Worm (Caenorhabditis elegans) whole organism, L2 larva: ENCODE data around the gene ZK402.2.

ENCODE experiments used
- F13H6.1 ChIP-seq: sonication (generic microtip); optimal IDR thresholded peaks from 2 replicates; lab custom pipeline; 2016; ENCODE audit warnings: missing genetic modification characterization, missing compliant biosample characterization
- R02D3.7 ChIP-seq: fragments of 150-350 bp; optimal IDR thresholded peaks from 2 replicates; lab custom pipeline; 2014; ENCODE audit warnings: missing biosample characterization, missing genetic modification characterization
- Y55F3AM.14 ChIP-seq: fragments of 200-800 bp; sonication (Bioruptor generic); optimal IDR thresholded peaks from 2 replicates; lab custom pipeline; 2018; ENCODE audit warnings: mild to moderate bottlenecking, missing genetic modification characterization, missing compliant biosample characterization
- ZK546.5 ChIP-seq: sonication (generic microtip); optimal IDR thresholded peaks from 2 replicates; lab custom pipeline; 2017; ENCODE audit warnings: missing biosample characterization, missing genetic modification characterization
- aly-2 ChIP-seq: fragments of 150-350 bp; optimal IDR thresholded peaks from 2 replicates; lab custom pipeline; 2014; ENCODE audit warnings: missing biosample characterization, missing genetic modification characterization
- ceh-82 ChIP-seq: fragments of 150-350 bp; optimal IDR thresholded peaks from 2 replicates; lab custom pipeline; 2014; ENCODE audit warnings: missing biosample characterization, missing genetic modification characterization
- crh-2 ChIP-seq: sonication (generic microtip); optimal IDR thresholded peaks from 2 replicates; lab custom pipeline; 2017; ENCODE audit warnings: missing biosample characterization, missing genetic modification characterization
- egl-27 ChIP-seq: sonication (generic microtip); optimal IDR thresholded peaks from 3 replicates; lab custom pipeline; 2017; ENCODE audit warnings: missing biosample characterization, missing genetic modification reagents, missing genetic modification characterization
- elt-1 ChIP-seq: fragments of 150-350 bp; optimal IDR thresholded peaks from 2 replicates; lab custom pipeline; 2014; ENCODE audit warnings: missing biosample characterization, missing genetic modification characterization
- elt-3 ChIP-seq: sonication (generic microtip); optimal IDR thresholded peaks from 2 replicates; lab custom pipeline; 2017; ENCODE audit warnings: missing biosample characterization, missing genetic modification characterization
- fos-1 ChIP-seq: fragments of 150-350 bp; optimal IDR thresholded peaks from 2 replicates; lab custom pipeline; 2014; ENCODE audit warnings: missing biosample characterization, missing genetic modification characterization
- gmeb-1 ChIP-seq: fragments of 150-350 bp; optimal IDR thresholded peaks from 2 replicates; lab custom pipeline; 2014; ENCODE audit warnings: missing biosample characterization, missing genetic modification characterization
- lin-11 ChIP-seq: fragments of 150-350 bp; sonication (generic microtip); optimal IDR thresholded peaks from 2 replicates; lab custom pipeline; 2014; ENCODE audit warnings: missing biosample characterization, missing genetic modification characterization, inconsistent platforms, mixed read lengths
- lin-39 ChIP-seq: fragments of 150-350 bp; optimal IDR thresholded peaks from 2 replicates; lab custom pipeline; 2014; ENCODE audit warnings: missing biosample characterization, missing genetic modification reagents, missing genetic modification characterization
- lsy-2 ChIP-seq, 2 experiments: fragments of 150-350 bp in 1 of 2; sonication (generic microtip) in 1 of 2; optimal IDR thresholded peaks; 2 replicates each; lab custom pipeline; 2014 to 2017; ENCODE audit warnings: missing biosample characterization in 2 of 2, missing genetic modification characterization in 2 of 2
- mab-5 ChIP-seq: fragments of 150-350 bp; optimal IDR thresholded peaks from 2 replicates; lab custom pipeline; 2014; ENCODE audit warnings: missing biosample characterization, missing genetic modification characterization
- mdl-1 ChIP-seq, 2 experiments: fragments of 150-350 bp in 1 of 2; sonication (generic microtip) in 1 of 2; optimal IDR thresholded peaks; 2 replicates each; lab custom pipeline; 2017; ENCODE audit warnings: missing biosample characterization in 2 of 2, missing genetic modification characterization in 2 of 2
- nhr-10 ChIP-seq: sonication (generic microtip); optimal IDR thresholded peaks from 2 replicates; lab custom pipeline; 2017; ENCODE audit warnings: missing biosample characterization, missing genetic modification characterization
- nhr-11 ChIP-seq: fragments of 150-350 bp; optimal IDR thresholded peaks from 2 replicates; lab custom pipeline; 2014; ENCODE audit warnings: missing biosample characterization, missing genetic modification characterization
- nhr-21 ChIP-seq: fragments of 150-350 bp; optimal IDR thresholded peaks from 2 replicates; lab custom pipeline; 2014; ENCODE audit warnings: missing biosample characterization, missing genetic modification characterization
- nhr-237 ChIP-seq: fragments of 150-350 bp; optimal IDR thresholded peaks from 2 replicates; lab custom pipeline; 2014; ENCODE audit warnings: missing biosample characterization, missing genetic modification characterization
- nhr-25 ChIP-seq: fragments of 150-350 bp; sonication (generic microtip); optimal IDR thresholded peaks from 3 replicates; lab custom pipeline; 2014; ENCODE audit warnings: missing biosample characterization, missing genetic modification characterization
- nhr-6 ChIP-seq: fragments of 150-350 bp; optimal IDR thresholded peaks from 2 replicates; lab custom pipeline; 2014; ENCODE audit warnings: missing biosample characterization, missing genetic modification characterization
- nhr-77 ChIP-seq: fragments of 150-350 bp; optimal IDR thresholded peaks from 2 replicates; lab custom pipeline; 2014; ENCODE audit warnings: missing biosample characterization, missing genetic modification characterization
- peb-1 ChIP-seq: fragments of 150-350 bp; optimal IDR thresholded peaks from 2 replicates; lab custom pipeline; 2014; ENCODE audit warnings: missing biosample characterization, missing genetic modification characterization
- sem-4 ChIP-seq: fragments of 150-350 bp; optimal IDR thresholded peaks from 2 replicates; lab custom pipeline; 2014; ENCODE audit warnings: missing biosample characterization, missing genetic modification reagents, missing genetic modification characterization
- skn-1 ChIP-seq: sonication (generic microtip); optimal IDR thresholded peaks from 2 replicates; lab custom pipeline; 2017; ENCODE audit warnings: missing biosample characterization, missing genetic modification characterization
- sma-3 ChIP-seq: sonication (generic microtip); optimal IDR thresholded peaks from 2 replicates; lab custom pipeline; 2016; ENCODE audit warnings: missing genetic modification reagents, missing genetic modification characterization, missing compliant biosample characterization
- unc-39 ChIP-seq: fragments of 150-350 bp; optimal IDR thresholded peaks from 2 replicates; lab custom pipeline; 2014; ENCODE audit warnings: missing biosample characterization, missing genetic modification characterization
- unc-55 ChIP-seq: fragments of 150-350 bp; sonication (generic microtip); optimal IDR thresholded peaks from 3 replicates; lab custom pipeline; 2014; ENCODE audit warnings: missing biosample characterization, missing genetic modification reagents, missing genetic modification characterization
- unc-62 ChIP-seq: fragments of 150-350 bp; optimal IDR thresholded peaks from 2 replicates; lab custom pipeline; 2014; ENCODE audit warnings: missing biosample characterization, missing genetic modification reagents, missing genetic modification characterization
- zag-1 ChIP-seq: fragments of 150-350 bp; optimal IDR thresholded peaks from 2 replicates; lab custom pipeline; 2014; ENCODE audit warnings: missing biosample characterization, missing genetic modification characterization
- ztf-11 ChIP-seq: sonication (generic microtip); optimal IDR thresholded peaks from 2 replicates; lab custom pipeline; 2017; ENCODE audit warnings: missing biosample characterization, missing genetic modification characterization

The ZK402.2 gene

DNA sequence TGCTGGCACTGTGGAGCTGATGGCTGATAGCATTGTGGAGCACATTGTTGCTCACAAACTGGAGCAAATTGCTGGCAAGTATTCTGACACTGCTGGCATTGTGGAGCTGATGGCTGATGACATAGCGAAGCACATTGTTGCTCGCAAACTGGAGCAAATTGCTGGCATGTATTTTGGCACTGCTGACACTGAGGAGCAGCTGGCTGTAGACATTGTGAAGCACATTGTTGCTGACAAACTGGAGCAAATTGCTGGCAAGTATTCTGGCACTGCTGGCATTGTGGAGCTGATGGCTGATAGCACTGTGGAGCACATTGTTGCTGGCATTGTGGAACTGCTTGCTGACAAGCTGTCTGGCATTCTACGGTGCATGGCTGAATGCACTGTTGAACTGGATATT is 5.7 kb downstream of the ZK402.2 start:
- TF ChIP-seq sma-3 (GFP tag; lab: Kevin White, UChicago) (no peak), F13H6.1 (tag; lab: Kevin White, UChicago) (no peak), mab-5 (tag; lab: Kevin White, UChicago) (no peak), unc-39 (tag; lab: Kevin White, UChicago) (no peak), fos-1 (no peak), nhr-11 (tag; lab: Kevin White, UChicago) (no peak), lsy-2 (tag; optimal IDR thresholded peaks at IDR 0.05; lab: Kevin White, UChicago) (no peak)

DNA sequence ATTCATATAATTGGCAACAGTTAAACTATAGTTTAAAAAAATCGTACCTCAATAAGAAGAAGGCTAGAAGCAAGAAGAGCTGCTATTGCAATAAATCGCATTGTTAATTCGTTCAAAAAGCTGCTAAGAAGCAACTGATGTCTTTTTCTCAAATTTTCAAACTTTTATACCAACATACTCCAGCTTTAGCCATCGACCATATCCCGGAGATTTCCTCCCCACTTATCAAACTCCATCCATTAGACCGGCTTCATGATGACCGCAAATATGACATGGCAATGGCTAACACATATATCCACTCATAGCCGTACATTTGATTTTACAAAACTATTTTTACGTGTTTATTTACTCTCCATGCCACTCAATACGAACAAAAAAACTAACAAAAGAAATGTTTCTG is 7.0 kb downstream of the ZK402.2 start, which contains the start of gene abu-2:
abu-2 (minus strand) TSS at position 101 of the 400 bp plus-strand sequence.
- TF ChIP-seq peb-1: no peak
- TF ChIP-seq, all 48 proteins: peak for 0

DNA sequence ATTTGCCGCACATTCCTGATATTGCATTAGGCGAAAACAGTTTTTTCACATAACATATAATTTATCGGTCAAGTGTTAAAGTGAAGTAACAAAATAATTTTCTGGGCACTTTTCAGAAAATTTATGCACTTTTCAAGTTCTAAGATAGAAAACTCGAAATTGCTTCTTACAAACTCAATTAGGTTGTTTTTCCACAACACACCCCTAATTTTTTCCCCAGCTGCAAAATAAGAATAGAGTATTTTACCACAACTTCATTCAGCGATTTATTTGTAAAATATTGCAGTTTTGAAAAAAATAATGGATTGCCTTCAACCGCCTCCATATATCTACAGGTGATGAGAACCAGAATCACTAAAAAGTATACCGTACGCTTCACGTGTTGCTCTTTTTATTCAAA is 9.3 kb downstream of the ZK402.2 start, which contains the start of gene srh-19:
srh-19 (plus strand) TSS at position 301 of the 400 bp plus-strand sequence.
- no peak for TF ChIP-seq unc-62 (GFP tag; lab: Kevin White, UChicago)
- no peak for TF ChIP-seq lin-39 (tag; lab: Kevin White, UChicago)
- no peak for TF ChIP-seq ztf-11 (tag; lab: Kevin White, UChicago)
- no peak for TF ChIP-seq R02D3.7 (tag; lab: Kevin White, UChicago)
- TF ChIP-seq gmeb-1: no peak
- no peak for TF ChIP-seq nhr-10

ce11 chrX:1416776-1417354 is 13.3 kb downstream of the ZK402.2 start, which contains the start of the genes F19G12.4 and F19G12.8:
F19G12.4 (plus strand) TSS chrX:1417304.
F19G12.8 (plus strand) TSS chrX:1417320.
- TF ChIP-seq elt-3 (tag; lab: Kevin White, UChicago) (no peak), skn-1 (peak; percentile 27), crh-2 (tag; lab: Kevin White, UChicago) (peak; percentile 2), fos-1 (peak; percentile 37)

ce11 chrX:1419163-1419696 is 15.7 kb downstream of the ZK402.2 start, which contains the start of gene F19G12.9:
F19G12.9 (plus strand) TSS chrX:1419213.
- TF ChIP-seq skn-1 (peak; percentile 89), ceh-82 (no peak)

ce11 chrX:1420524-1420923 is 17.0 kb downstream of the ZK402.2 start:
- no peak for TF ChIP-seq Y55F3AM.14 (GFP tag; lab: Kevin White, UChicago)
- TF ChIP-seq skn-1: peak; percentile 99

DNA sequence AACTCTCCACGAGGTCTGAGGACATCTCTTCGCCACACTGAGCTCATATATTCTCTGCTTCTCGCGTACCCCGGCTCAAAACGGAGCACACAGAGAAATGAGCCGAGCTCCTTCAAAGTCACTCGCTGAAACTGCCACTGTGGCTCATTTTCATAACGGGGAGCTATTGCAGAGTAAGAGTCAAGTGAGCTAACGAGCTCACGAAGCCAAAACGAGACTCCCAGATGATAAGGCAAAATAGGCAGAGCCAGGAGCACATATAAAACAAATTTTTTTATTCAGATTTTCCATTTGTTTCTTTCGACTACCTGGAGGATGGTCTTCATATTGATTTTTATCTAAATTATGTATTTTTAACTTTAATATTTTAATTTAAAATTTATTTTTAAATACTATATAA is 21.0 kb downstream of the ZK402.2 start, which contains the start of gene F19G12.3:
F19G12.3 (plus strand) TSS at position 301 of the 400 bp plus-strand sequence.
- TF ChIP-seq sem-4 (tag; lab: Kevin White, UChicago) (no peak), nhr-21 (tag; lab: Kevin White, UChicago) (no peak), unc-39 (tag; lab: Kevin White, UChicago) (no peak), nhr-6 (tag; lab: Kevin White, UChicago) (no peak), nhr-11 (tag; lab: Kevin White, UChicago) (no peak), mdl-1 (tag; optimal IDR thresholded peaks at IDR 0.05; lab: Kevin White, UChicago) (no peak), nhr-10 (no peak), R02D3.7 (tag; lab: Kevin White, UChicago) (no peak), Y55F3AM.14 (GFP tag; lab: Kevin White, UChicago) (no peak), aly-2 (tag; lab: Kevin White, UChicago) (no peak), unc-55 (GFP tag; lab: Kevin White, UChicago) (no peak), lin-11 (tag; lab: Kevin White, UChicago) (no peak), ceh-82 (no peak), sma-3 (GFP tag; lab: Kevin White, UChicago) (no peak), unc-62 (GFP tag; lab: Kevin White, UChicago) (no peak), peb-1 (no peak)
- TF ChIP-seq, all 48 proteins: peak for 0

- TF ChIP-seq egl-27 (tag; lab: Kevin White, UChicago) (no peak), F13H6.1 (tag; lab: Kevin White, UChicago) (no peak), elt-1 (tag; lab: Kevin White, UChicago) (no peak), ZK546.5 (no peak), nhr-25 (tag; lab: Kevin White, UChicago) (no peak), zag-1 (no peak), sma-3 (GFP tag; lab: Kevin White, UChicago) (no peak), R02D3.7 (tag; lab: Kevin White, UChicago) (no peak), nhr-237 (tag; lab: Kevin White, UChicago) (no peak), fos-1 (no peak), nhr-77 (tag; lab: Kevin White, UChicago) (no peak)
- TF ChIP-seq, all 48 proteins: peak for 0
Measured at ce11 chrX:1426425-1426824, 22.9 kb downstream of the ZK402.2 start, which contains the start of gene F19G12.11. F19G12.11 (minus strand) TSS chrX:1426525.
